Worm (Caenorhabditis elegans) whole organism, L4 larva: Measurements from ENCODE around the gene rpl-42.

Source experiments
- attf-4 ChIP-seq: sonication (generic microtip); optimal IDR thresholded peaks from 3 replicates; lab custom pipeline; 2017; ENCODE audit warnings: missing biosample characterization, missing genetic modification characterization
- ces-1 ChIP-seq: fragments of 150-350 bp; sonication (generic microtip); optimal IDR thresholded peaks from 4 replicates; lab custom pipeline; 2014; ENCODE audit warnings: missing biosample characterization, missing genetic modification reagents, missing genetic modification characterization
- lir-3 ChIP-seq: sonication (generic microtip); optimal IDR thresholded peaks from 2 replicates; lab custom pipeline; 2016; ENCODE audit warnings: mild to moderate bottlenecking, missing genetic modification characterization, missing compliant biosample characterization
- php-3 ChIP-seq: fragments of 200-800 bp; sonication (Bioruptor generic); IDR thresholded peaks from 2 replicates; pipeline ENCODE4 v1.3.6; 2022; ENCODE audit warnings: missing genetic modification reagents, missing genetic modification characterization, missing compliant biosample characterization
- skn-1 ChIP-seq: fragments of 150-350 bp; optimal IDR thresholded peaks from 2 replicates; lab custom pipeline; 2014; ENCODE audit warnings: missing biosample characterization, missing genetic modification characterization
- snpc-4 ChIP-seq: fragments of 150-350 bp; optimal IDR thresholded peaks from 2 replicates; lab custom pipeline; 2014; ENCODE audit warnings: missing biosample characterization, missing genetic modification characterization
- zag-1 ChIP-seq: fragments of 150-350 bp; optimal IDR thresholded peaks from 2 replicates; lab custom pipeline; 2014; ENCODE audit warnings: missing biosample characterization, missing genetic modification characterization

DNA sequence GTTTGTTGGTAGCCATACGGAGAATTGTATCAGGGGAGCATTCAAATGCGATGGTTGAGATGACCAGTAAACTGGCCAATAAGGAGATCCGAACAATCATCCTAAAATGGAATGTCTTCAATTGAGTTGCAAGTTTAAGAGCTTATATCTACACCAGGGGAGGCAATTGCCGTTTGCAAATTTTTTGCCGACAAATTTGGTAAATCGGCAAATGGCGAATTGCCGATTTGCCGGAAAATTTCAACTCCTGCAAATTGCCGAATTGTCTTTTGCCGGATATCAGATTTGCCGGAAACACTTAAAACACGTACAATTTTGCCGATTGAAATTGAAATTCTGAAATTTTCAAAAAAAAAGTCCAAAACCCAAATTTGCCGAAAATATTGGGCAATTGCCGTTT is 42.3 kb downstream of the rpl-42 start, which contains the start of gene F40F8.5:
- TF ChIP-seq skn-1 (tag; lab: Kevin White, UChicago) (no peak), ces-1 (GFP tag; lab: Kevin White, UChicago) (no peak), zag-1 (tag; lab: Kevin White, UChicago) (no peak), attf-4 (no peak), php-3 (no peak), lir-3 (tag; lab: Kevin White, UChicago) (no peak), snpc-4 (tag; lab: Kevin White, UChicago) (no peak)
